Fruit fly (Drosophila melanogaster): ENCODE data around the gene Ndfip.

Gene Ndfip

DNA sequence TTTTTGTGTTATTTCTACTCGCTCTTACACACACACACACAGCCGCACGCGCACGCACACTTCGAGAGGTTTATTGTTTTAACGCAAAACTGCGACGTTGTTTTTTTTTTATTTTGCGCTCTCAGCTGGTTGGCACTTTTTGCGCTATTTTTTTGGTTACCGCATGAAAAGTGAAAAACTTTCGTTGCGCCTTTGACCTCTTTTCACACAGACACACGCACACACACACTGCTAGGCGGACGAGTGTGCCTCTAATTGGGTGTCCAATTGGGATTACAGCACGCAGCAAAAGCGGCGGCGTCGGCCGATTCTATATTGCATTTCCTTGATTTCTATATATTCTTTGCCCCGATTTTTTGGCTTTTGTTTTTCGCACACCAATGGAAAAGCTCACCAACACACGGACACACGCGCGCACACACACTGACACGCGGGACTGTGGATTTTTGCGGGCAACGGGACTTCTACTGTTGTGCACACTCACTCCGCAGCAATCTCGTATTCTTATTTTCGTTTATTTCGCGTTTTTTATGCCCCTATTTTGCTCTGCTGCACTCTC is 14.4 kb upstream of the Ndfip start:
- TF ChIP-seq pad (GFP tag; optimal IDR thresholded peaks at IDR 0.05) (no peak), bab1 (GFP tag; optimal IDR thresholded peaks at IDR 0.05) (no peak), CG7045 (GFP tag; optimal IDR thresholded peaks at IDR 0.05) (no peak), ovo (GFP tag; optimal IDR thresholded peaks at IDR 0.05) (peak; percentile 14), Mnt (GFP tag; optimal IDR thresholded peaks at IDR 0.05) (no peak), tj (GFP tag; optimal IDR thresholded peaks at IDR 0.05) (peak; percentile 83), CG12768 (GFP tag; optimal IDR thresholded peaks at IDR 0.05) (peak; percentile 4), CG33017 (tag; optimal IDR thresholded peaks at IDR 0.05) (no peak), CG14711 (tag; optimal IDR thresholded peaks at IDR 0.05) (no peak)

DNA sequence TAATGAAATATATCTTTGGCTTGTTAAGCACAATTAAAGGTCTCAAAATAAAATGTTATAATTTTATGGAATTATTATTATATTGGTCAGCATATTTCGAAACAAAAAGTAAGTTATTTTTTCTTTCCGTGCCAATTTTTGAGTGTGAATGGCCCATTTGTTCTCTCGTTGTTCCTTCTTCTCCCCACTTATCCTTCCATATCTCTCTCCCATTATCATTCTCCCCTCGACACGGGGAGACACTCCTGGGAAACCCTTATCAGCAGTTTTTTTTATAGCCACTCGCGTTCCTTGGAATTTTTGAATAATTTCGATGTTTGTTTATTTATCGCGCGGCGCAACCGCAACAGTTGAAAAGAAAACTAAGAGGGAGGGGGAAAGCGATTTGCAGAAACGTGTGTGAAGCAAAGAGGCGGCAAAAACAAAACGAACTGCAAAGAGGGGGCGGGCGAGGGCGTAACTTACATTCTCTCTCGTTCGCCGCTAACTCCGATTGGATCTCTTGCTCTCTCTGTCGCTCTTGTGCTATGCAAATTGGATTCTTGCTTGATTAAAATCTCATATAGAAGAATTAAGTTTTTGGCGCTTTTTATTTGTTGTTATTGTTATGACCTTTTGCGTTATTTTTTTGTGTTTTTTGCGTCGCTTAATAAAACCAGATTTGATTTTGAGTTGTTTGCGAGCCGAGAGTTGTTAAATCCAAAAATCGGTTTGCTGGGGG is 13.7 kb upstream of the Ndfip start:
- TF ChIP-seq kay (GFP tag; ENCODE audit: borderline replicate concordance) (peak; percentile 82), pad (GFP tag; optimal IDR thresholded peaks at IDR 0.05) (peak; percentile 68), cnc (optimal IDR thresholded peaks at IDR 0.05) (no peak)

DNA sequence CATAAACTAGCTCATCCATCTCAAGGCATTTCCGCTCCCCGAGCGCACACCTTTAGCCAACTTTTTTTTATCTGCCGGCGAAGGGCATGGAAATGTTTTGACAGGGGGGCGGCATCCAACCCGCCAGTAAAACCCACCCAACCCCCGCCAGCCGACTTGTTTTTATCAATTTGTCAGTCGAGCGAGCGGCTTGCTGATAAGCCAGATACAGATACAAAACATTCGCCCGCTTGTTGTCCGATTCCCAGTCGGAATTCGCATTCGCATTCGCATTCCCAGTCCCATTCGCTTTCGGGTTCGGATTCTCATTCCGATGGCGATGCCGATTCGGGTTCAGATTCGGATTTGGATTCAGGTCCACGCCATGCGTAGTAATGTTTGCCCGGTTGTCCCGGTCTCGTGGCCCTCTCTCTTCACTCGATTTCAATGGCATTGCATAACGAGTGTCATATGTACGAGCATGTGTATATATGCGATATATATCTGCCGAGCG is 11.1 kb upstream of the Ndfip start:
- TF ChIP-seq kay (GFP tag; ENCODE audit: borderline replicate concordance) (peak; percentile 52), pad (GFP tag; optimal IDR thresholded peaks at IDR 0.05) (peak; percentile 25), CG12768 (GFP tag; optimal IDR thresholded peaks at IDR 0.05) (peak; percentile 79), cnc (optimal IDR thresholded peaks at IDR 0.05) (no peak), CG7101 (tag; optimal IDR thresholded peaks at IDR 0.05) (peak; percentile 5), toe (GFP tag; optimal IDR thresholded peaks at IDR 0.05) (no peak), CG14711 (tag; optimal IDR thresholded peaks at IDR 0.05) (peak; percentile 6), CG11617 (GFP tag; optimal IDR thresholded peaks at IDR 0.05) (peak; percentile 5), Clk (GFP tag; optimal IDR thresholded peaks at IDR 0.05) (no peak), tj (GFP tag; optimal IDR thresholded peaks at IDR 0.05) (peak; percentile 53), CG1620 (GFP tag; optimal IDR thresholded peaks at IDR 0.05) (no peak), Hr96 (GFP tag; optimal IDR thresholded peaks at IDR 0.05) (peak; percentile 12), cic (GFP tag; optimal IDR thresholded peaks at IDR 0.05) (peak; percentile 96), CG33017 (tag; optimal IDR thresholded peaks at IDR 0.05) (no peak), CG7045 (GFP tag; optimal IDR thresholded peaks at IDR 0.05) (peak; percentile 24), ovo (GFP tag; optimal IDR thresholded peaks at IDR 0.05) (peak; percentile 55), CG5204 (GFP tag; optimal IDR thresholded peaks at IDR 0.05) (peak; percentile 6), bab1 (GFP tag; optimal IDR thresholded peaks at IDR 0.05) (no peak), Mnt (GFP tag; optimal IDR thresholded peaks at IDR 0.05) (peak; percentile 66), Crg-1 (GFP tag; optimal IDR thresholded peaks at IDR 0.05) (peak; percentile 32)

DNA sequence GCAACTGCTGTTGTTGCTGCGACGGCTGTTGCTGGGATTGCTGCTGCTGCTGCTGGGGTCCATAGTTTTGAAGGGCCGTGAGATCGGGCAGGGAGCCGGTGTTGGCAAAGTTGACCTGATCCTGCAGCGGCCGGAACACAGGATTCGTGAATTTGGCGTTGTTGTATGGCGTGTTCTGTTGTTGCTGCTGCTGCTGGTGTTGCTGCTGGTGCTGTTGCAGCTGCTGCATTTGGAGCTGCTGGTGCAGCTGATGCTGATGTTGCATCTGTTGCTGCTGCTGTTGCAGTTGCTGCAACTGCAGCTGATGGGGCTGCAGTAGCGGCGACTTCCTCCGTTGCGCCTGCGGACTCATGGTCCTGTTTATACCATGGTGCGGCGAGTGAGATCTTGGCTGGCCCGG is 9.6 kb upstream of the Ndfip start:
- TF ChIP-seq CG7045 (GFP tag; optimal IDR thresholded peaks at IDR 0.05), result no peak
- no peak for TF ChIP-seq bab1 (GFP tag; optimal IDR thresholded peaks at IDR 0.05)
- no peak for TF ChIP-seq Mnt (GFP tag; optimal IDR thresholded peaks at IDR 0.05)
- TF ChIP-seq Clk (GFP tag; optimal IDR thresholded peaks at IDR 0.05), result no peak
- TF ChIP-seq Hr96 (GFP tag; optimal IDR thresholded peaks at IDR 0.05), result no peak
- no peak for TF ChIP-seq CG33017 (tag; optimal IDR thresholded peaks at IDR 0.05)
- TF ChIP-seq cnc (optimal IDR thresholded peaks at IDR 0.05), result no peak
- no peak for TF ChIP-seq CG14711 (tag; optimal IDR thresholded peaks at IDR 0.05)
- no peak for TF ChIP-seq ovo (GFP tag; optimal IDR thresholded peaks at IDR 0.05)
- no peak for TF ChIP-seq CG7101 (tag; optimal IDR thresholded peaks at IDR 0.05)
- TF ChIP-seq CG5204 (GFP tag; optimal IDR thresholded peaks at IDR 0.05), result no peak
- no peak for TF ChIP-seq CG1620 (GFP tag; optimal IDR thresholded peaks at IDR 0.05)
- TF ChIP-seq toe (GFP tag; optimal IDR thresholded peaks at IDR 0.05), result no peak
- TF ChIP-seq CG11617 (GFP tag; optimal IDR thresholded peaks at IDR 0.05), result no peak
- TF ChIP-seq cic (GFP tag; optimal IDR thresholded peaks at IDR 0.05), result no peak

DNA sequence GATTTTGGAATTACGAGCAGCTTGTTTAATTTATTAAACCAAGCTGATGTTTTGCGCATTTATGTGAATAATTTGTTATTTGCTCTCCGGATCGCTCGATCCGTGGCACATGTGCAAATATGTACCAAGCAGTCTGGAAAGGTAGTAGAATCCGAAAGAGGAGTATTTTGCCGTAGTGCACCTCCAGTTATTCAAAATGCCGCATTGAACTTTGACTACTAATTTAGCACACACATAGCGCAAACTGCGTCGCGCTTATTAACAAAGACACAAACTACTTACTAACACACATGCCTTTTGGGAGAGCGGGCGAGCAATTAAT is 5.1 kb upstream of the Ndfip start:
- peak; percentile 27 for TF ChIP-seq ovo (GFP tag; optimal IDR thresholded peaks at IDR 0.05)
- TF ChIP-seq CG12768 (GFP tag; optimal IDR thresholded peaks at IDR 0.05), result peak; percentile 29
- TF ChIP-seq tj (GFP tag; optimal IDR thresholded peaks at IDR 0.05), result no peak
- TF ChIP-seq cnc (optimal IDR thresholded peaks at IDR 0.05), result no peak
- TF ChIP-seq cic (GFP tag; optimal IDR thresholded peaks at IDR 0.05), result peak; percentile 88
- no peak for TF ChIP-seq toe (GFP tag; optimal IDR thresholded peaks at IDR 0.05)
- no peak for TF ChIP-seq CG33017 (tag; optimal IDR thresholded peaks at IDR 0.05)
- TF ChIP-seq CG7101 (tag; optimal IDR thresholded peaks at IDR 0.05), result no peak
- no peak for TF ChIP-seq pad (GFP tag; optimal IDR thresholded peaks at IDR 0.05)
- TF ChIP-seq Hr96 (GFP tag; optimal IDR thresholded peaks at IDR 0.05), result no peak
- TF ChIP-seq CG1620 (GFP tag; optimal IDR thresholded peaks at IDR 0.05), result no peak
- TF ChIP-seq Crg-1 (GFP tag; optimal IDR thresholded peaks at IDR 0.05), result peak; percentile 66
- TF ChIP-seq Mnt (GFP tag; optimal IDR thresholded peaks at IDR 0.05), result peak; percentile 11
- no peak for TF ChIP-seq CG11617 (GFP tag; optimal IDR thresholded peaks at IDR 0.05)
- TF ChIP-seq bab1 (GFP tag; optimal IDR thresholded peaks at IDR 0.05), result no peak
- no peak for TF ChIP-seq CG5204 (GFP tag; optimal IDR thresholded peaks at IDR 0.05)
- TF ChIP-seq CG14711 (tag; optimal IDR thresholded peaks at IDR 0.05), result no peak
- TF ChIP-seq Clk (GFP tag; optimal IDR thresholded peaks at IDR 0.05), result no peak
- no peak for TF ChIP-seq kay (GFP tag; ENCODE audit: borderline replicate concordance)
- peak; percentile 6 for TF ChIP-seq CG7045 (GFP tag; optimal IDR thresholded peaks at IDR 0.05)
